Fruit fly (Drosophila melanogaster): Measurements from ENCODE around the gene CG43348.

Gene CG43348

DNA sequence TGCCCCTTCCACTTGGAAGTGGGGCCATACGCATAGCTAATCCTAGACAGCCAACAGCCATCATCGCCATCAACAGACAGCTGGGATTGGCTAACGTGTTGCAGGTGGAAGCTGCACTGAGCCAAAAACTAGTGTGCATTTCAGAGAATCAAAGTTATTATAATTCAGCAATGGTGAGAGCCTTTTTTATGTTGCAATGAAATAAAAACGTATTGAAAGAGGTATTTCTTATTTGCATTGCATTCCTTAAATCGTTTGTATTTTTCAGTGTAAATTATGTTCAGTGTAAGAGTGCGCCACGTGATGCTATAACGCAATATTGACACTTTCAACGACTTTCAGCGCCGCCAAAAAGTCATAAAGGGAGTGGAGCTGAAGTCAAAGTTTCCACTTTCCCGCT, 14.4 kb downstream of the CG43348 start (continued):
- 0 out of 2 replicates have a peak, but pooled peaks have one; percentile 23 for TF ChIP-seq esg (GFP tag; conservative IDR thresholded peaks at IDR 0.05)
- TF ChIP-seq slp2 (GFP tag; optimal IDR thresholded peaks at IDR 0.05), result no peak
- 0 out of 3 replicates have a peak, but pooled peaks have one; percentile 12 for TF ChIP-seq C15 (GFP tag; IDR thresholded peaks at IDR 0.05)
- TF ChIP-seq klu (GFP tag; IDR thresholded peaks at IDR 0.05), result no peak
- TF ChIP-seq jumu (GFP tag; optimal IDR thresholded peaks at IDR 0.05), result no peak
- TF ChIP-seq ash1 (GFP tag; optimal IDR thresholded peaks at IDR 0.05), result no peak
- no peak for TF ChIP-seq CHES-1-like (GFP tag; optimal IDR thresholded peaks at IDR 0.05)
- no peak for TF ChIP-seq gce (GFP tag; IDR thresholded peaks at IDR 0.05)
- TF ChIP-seq CG18011 (GFP tag; optimal IDR thresholded peaks at IDR 0.05), result no peak
- TF ChIP-seq ttk (GFP tag; IDR thresholded peaks at IDR 0.05), result no peak
- no peak for TF ChIP-seq Rx (GFP tag; IDR thresholded peaks at IDR 0.05)
- no peak for TF ChIP-seq CG11398 (GFP tag; optimal IDR thresholded peaks at IDR 0.05)

DNA sequence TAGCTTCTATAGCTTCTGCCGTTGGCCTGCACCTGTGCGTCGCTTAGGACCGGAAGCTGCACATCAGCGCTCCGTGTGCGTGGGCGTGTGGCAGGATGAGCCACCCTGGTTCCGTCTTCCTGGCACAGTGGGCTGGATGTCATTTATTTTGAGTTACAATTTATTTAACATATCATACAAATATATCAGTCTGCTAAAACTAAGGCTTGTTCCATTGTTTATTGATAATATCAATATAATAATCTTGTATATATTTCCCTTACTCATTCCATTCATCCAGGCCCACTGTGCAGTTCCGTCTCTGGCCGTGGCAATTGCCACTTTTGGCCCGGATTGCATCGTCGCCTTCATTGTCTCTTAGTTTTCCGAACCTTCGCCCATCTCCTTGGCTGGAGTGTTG, 15.3 kb downstream of the CG43348 start:
- TF ChIP-seq CG7987 (GFP tag; optimal IDR thresholded peaks at IDR 0.05) (no peak), aop (GFP tag; IDR thresholded peaks at IDR 0.05) (no peak), CG30403 (GFP tag; optimal IDR thresholded peaks at IDR 0.05) (peak; percentile 43), Nf-YC (tag; optimal IDR thresholded peaks at IDR 0.05) (no peak), gce (GFP tag; IDR thresholded peaks at IDR 0.05) (0 out of 3 replicates have a peak, but pooled peaks have one; percentile 44), Hand (GFP tag; optimal IDR thresholded peaks at IDR 0.05) (peak; percentile 14), Fer3 (tag; optimal IDR thresholded peaks at IDR 0.05) (peak; percentile 36), CG17361 (GFP tag; IDR thresholded peaks at IDR 0.05) (no peak), chm (GFP tag; IDR thresholded peaks at IDR 0.05) (no peak), CG2889 (GFP tag; IDR thresholded peaks at IDR 0.05) (0 out of 3 replicates have a peak, but pooled peaks have one; percentile 44), Sox100B (GFP tag; optimal IDR thresholded peaks at IDR 0.05) (peak; percentile 17), Fer2 (tag; optimal IDR thresholded peaks at IDR 0.05) (no peak), CG10959 (GFP tag; IDR thresholded peaks at IDR 0.05) (0 out of 2 replicates have a peak, but pooled peaks have one; percentile 9), CG17359 (tag; optimal IDR thresholded peaks at IDR 0.05) (peak; percentile 41), CG18262 (tag; optimal IDR thresholded peaks at IDR 0.05) (peak; percentile 34), dpn (GFP tag; optimal IDR thresholded peaks at IDR 0.05) (peak in 1 of 2 experiments; percentile 22), Ptx1 (GFP tag; IDR thresholded peaks at IDR 0.05) (peak; percentile 59), CG2712 (tag; optimal IDR thresholded peaks at IDR 0.05) (peak; percentile 58), CG12659 (GFP tag; optimal IDR thresholded peaks at IDR 0.05) (peak; percentile 11), D (optimal IDR thresholded peaks at IDR 0.05) (no peak), D (GFP tag; optimal IDR thresholded peaks at IDR 0.05) (peak; percentile 7), otp (GFP tag; IDR thresholded peaks at IDR 0.05) (0 out of 3 replicates have a peak, but pooled peaks have one; percentile 47), Tbp (GFP tag; optimal IDR thresholded peaks at IDR 0.05) (no peak), CG14667 (GFP tag; IDR thresholded peaks at IDR 0.05) (peak; percentile 39), CG31224 (GFP tag; IDR thresholded peaks at IDR 0.05) (no peak), CG4424 (GFP tag; optimal IDR thresholded peaks at IDR 0.05) (peak; percentile 40), CG18011 (GFP tag; optimal IDR thresholded peaks at IDR 0.05) (no peak), zen (tag; optimal IDR thresholded peaks at IDR 0.05) (no peak), dysf (GFP tag; IDR thresholded peaks at IDR 0.05) (peak; percentile 63; the same call in 2 of the 3 replicates), CG8765 (GFP tag; IDR thresholded peaks at IDR 0.05) (0 out of 2 replicates have a peak, but pooled peaks have one; percentile 28), CG10979 (tag; optimal IDR thresholded peaks at IDR 0.05) (peak; percentile 47), CG6854 (GFP tag; optimal IDR thresholded peaks at IDR 0.05) (no peak), ci (GFP tag; IDR thresholded peaks at IDR 0.05) (peak; percentile 78), CG11247 (GFP tag; IDR thresholded peaks at IDR 0.05) (peak; percentile 42; the same call in 1 of the 2 replicates), CG15269 (tag; optimal IDR thresholded peaks at IDR 0.05) (peak; percentile 50), ssp (GFP tag; IDR thresholded peaks at IDR 0.05) (peak; percentile 32; the same call in 1 of the 2 replicates), ham (GFP tag; IDR thresholded peaks at IDR 0.05) (no peak), CG11560 (tag; IDR thresholded peaks at IDR 0.05) (no peak), Chrac-16 (GFP tag; optimal IDR thresholded peaks at IDR 0.05) (peak; percentile 18), gem (tag; optimal IDR thresholded peaks at IDR 0.05) (peak; percentile 66), NfI (GFP tag; optimal IDR thresholded peaks at IDR 0.05) (peak; percentile 14)

Measured in whole organism, embryonic.